Worm (Caenorhabditis elegans): ENCODE measurements around the gene nas-38.

DNA sequence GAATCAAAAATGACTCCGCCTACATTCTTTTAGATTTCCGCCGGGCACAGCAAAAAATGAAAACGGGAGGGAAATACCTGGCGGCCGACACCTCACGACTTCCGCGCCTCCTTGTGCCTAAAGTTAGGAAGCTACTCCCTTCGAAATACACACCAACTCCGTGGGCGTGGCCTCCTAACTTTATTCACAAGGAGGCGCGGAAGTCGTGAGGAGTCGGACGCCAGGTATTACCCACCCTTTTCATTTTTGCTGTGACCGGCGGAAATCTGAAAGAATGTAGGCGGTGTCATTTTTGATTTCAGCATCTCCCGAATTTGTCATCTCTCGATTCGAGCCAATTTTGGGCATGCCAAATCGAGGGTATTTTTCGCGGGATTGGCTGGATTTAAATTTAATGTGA is 19.9 kb upstream of the nas-38 start:
- no peak for TF ChIP-seq ceh-48 (tag; optimal IDR thresholded peaks at IDR 0.05)
- no peak for TF ChIP-seq lin-11 (tag; optimal IDR thresholded peaks at IDR 0.05)
- no peak for TF ChIP-seq pha-4 (tag; optimal IDR thresholded peaks at IDR 0.05)
- TF ChIP-seq hlh-30 (tag; optimal IDR thresholded peaks at IDR 0.05; ENCODE audit: insufficient read depth), result no peak
- no peak for TF ChIP-seq C08G9.2 (tag; optimal IDR thresholded peaks at IDR 0.05)
- no peak for TF ChIP-seq ztf-16 (tag; optimal IDR thresholded peaks at IDR 0.05)
- TF ChIP-seq pros-1 (tag; optimal IDR thresholded peaks at IDR 0.05), result no peak
- TF ChIP-seq sox-4 (tag; optimal IDR thresholded peaks at IDR 0.05), result no peak
- no peak for TF ChIP-seq unc-42 (tag; optimal IDR thresholded peaks at IDR 0.05)
- TF ChIP-seq ref-2 (tag; optimal IDR thresholded peaks at IDR 0.05), result no peak
- TF ChIP-seq ama-1 (optimal IDR thresholded peaks at IDR 0.05), result no peak
- TF ChIP-seq ets-4 (tag; optimal IDR thresholded peaks at IDR 0.05), result no peak
